Fruit fly (Drosophila melanogaster): ENCODE measurements around the gene CG31777.

CG31777 gene

dm6 chr2L:3703260-3703659 lies 3.6 kb downstream of the CG31777 start, which contains the start of gene CG2816:
Gene CG2816, plus strand, starts transcription at chr2L:3703659.
- peak; percentile 94 for TF ChIP-seq noc (tag; optimal IDR thresholded peaks at IDR 0.05)

dm6 chr2L:3701526-3701925 lies 5.3 kb downstream of the CG31777 start, which contains the start of gene CG43145:
Gene CG43145, plus strand, starts transcription at chr2L:3701826.
- TF ChIP-seq noc (tag; optimal IDR thresholded peaks at IDR 0.05): no peak

dm6 chr2L:3700990-3701389 lies 5.9 kb downstream of the CG31777 start, which contains the start of gene CG42467:
Gene CG42467, plus strand, starts transcription at chr2L:3701290.
- no peak for TF ChIP-seq noc (tag; optimal IDR thresholded peaks at IDR 0.05)

dm6 chr2L:3700374-3700773 lies 6.5 kb downstream of the CG31777 start, which contains the start of gene Sfp24C1:
Gene Sfp24C1, plus strand, starts transcription at chr2L:3700674.
- TF ChIP-seq noc (tag; optimal IDR thresholded peaks at IDR 0.05): no peak

- no peak for TF ChIP-seq noc (tag; optimal IDR thresholded peaks at IDR 0.05)
These were observed 7.0 kb downstream of the CG31777 start, which contains the start of gene CG42465 for dm6 chr2L:3699895-3700294. Gene CG42465, plus strand, starts transcription at chr2L:3700195.

dm6 chr2L:3698992-3699514 lies 7.8 kb downstream of the CG31777 start, which contains the start of the genes CG10031 and CG42464:
Gene CG10031, minus strand, starts transcription at chr2L:3699092.
Gene CG42464, plus strand, starts transcription at chr2L:3699464.
- TF ChIP-seq noc (tag; optimal IDR thresholded peaks at IDR 0.05): no peak

- TF ChIP-seq noc (tag; optimal IDR thresholded peaks at IDR 0.05): no peak
These were observed 9.1 kb downstream of the CG31777 start, which contains the start of gene CG3604 for dm6 chr2L:3697772-3698171. Gene CG3604, minus strand, starts transcription at chr2L:3697872.

dm6 chr2L:3696438-3696837 lies 10.4 kb downstream of the CG31777 start, which contains the start of gene IM33:
Gene IM33, minus strand, starts transcription at chr2L:3696658.
- peak; percentile 13 for TF ChIP-seq noc (tag; optimal IDR thresholded peaks at IDR 0.05)

dm6 chr2L:3695361-3695818 lies 11.5 kb downstream of the CG31777 start, which contains the start of gene CG16713:
Gene CG16713, minus strand, starts transcription at chr2L:3695411.
- no peak for TF ChIP-seq noc (tag; optimal IDR thresholded peaks at IDR 0.05)

dm6 chr2L:3694920-3695319 lies 11.9 kb downstream of the CG31777 start, which contains the start of gene CG43165:
Gene CG43165, minus strand, starts transcription at chr2L:3695020.
- TF ChIP-seq noc (tag; optimal IDR thresholded peaks at IDR 0.05): no peak

dm6 chr2L:3693805-3694204 lies 13.1 kb downstream of the CG31777 start, which contains the start of gene Acp24A4:
Gene Acp24A4, minus strand, starts transcription at chr2L:3693905.
- TF ChIP-seq noc (tag; optimal IDR thresholded peaks at IDR 0.05): no peak

- TF ChIP-seq noc (tag; optimal IDR thresholded peaks at IDR 0.05): no peak
These were observed 13.8 kb downstream of the CG31777 start, which contains the start of gene CG3513 for dm6 chr2L:3693082-3693481. Gene CG3513, minus strand, starts transcription at chr2L:3693182.

- TF ChIP-seq noc (tag; optimal IDR thresholded peaks at IDR 0.05): no peak
These were observed 14.4 kb downstream of the CG31777 start, which contains the start of gene CG16704 for dm6 chr2L:3692466-3692865. Gene CG16704, minus strand, starts transcription at chr2L:3692587.

dm6 chr2L:3685139-3685851 lies 21.6 kb downstream of the CG31777 start:
- TF ChIP-seq noc (tag; optimal IDR thresholded peaks at IDR 0.05): no peak

dm6 chr2L:3682489-3682888 lies 24.4 kb downstream of the CG31777 start:
- no peak for TF ChIP-seq noc (tag; optimal IDR thresholded peaks at IDR 0.05)

- no peak for TF ChIP-seq noc (tag; optimal IDR thresholded peaks at IDR 0.05)
These were observed 25.5 kb downstream of the CG31777 start for dm6 chr2L:3681338-3681737.

Measured in whole organism, larva.